Fruit fly (Drosophila melanogaster) ovary, adult (tissue): ENCODE data around the gene DNAlig3.

ENCODE experiments used
- CG17801 ChIP-seq: fragments of 200-800 bp; optimal IDR thresholded peaks from 2 replicates; lab custom pipeline; 2019; ENCODE audit warnings: missing biosample characterization, mild to moderate bottlenecking, missing genetic modification characterization, moderate library complexity; ENCODE audit not compliant: partially characterized antibody

Gene DNAlig3

dm6 chr3R:12356044-12356443, 45.6 kb downstream of the DNAlig3 start, which contains the start of gene MBD-R2:
Gene MBD-R2, minus strand, starts transcription at chr3R:12356265.
- no peak for TF ChIP-seq CG17801

- TF ChIP-seq CG17801, result no peak
Measured at dm6 chr3R:12352003-12352402, 49.6 kb downstream of the DNAlig3 start, which contains the start of gene CG10041. Gene CG10041, minus strand, starts transcription at chr3R:12352103.

dm6 chr3R:12350497-12350896, 51.1 kb downstream of the DNAlig3 start, which contains the start of gene CG10038:
Gene CG10038, minus strand, starts transcription at chr3R:12350644.
- no peak for TF ChIP-seq CG17801
